Worm (Caenorhabditis elegans) whole organism, L4 larva: ENCODE results near the gene pat-9.
"Not testable (repeated sequence)": the region's sequence is repeated elsewhere in the genome, so short reads cannot be mapped to it uniquely, and the experiment has no call there.

Source experiments
- D1046.2 ChIP-seq: fragments of 200-800 bp; sonication (Bioruptor generic); IDR thresholded peaks from 2 replicates; pipeline ENCODE4 v1.3.6; 2022; ENCODE audit warnings: missing genetic modification characterization, missing compliant biosample characterization
- R02D3.7 ChIP-seq: fragments of 150-350 bp; sonication (generic microtip); optimal IDR thresholded peaks from 3 replicates; lab custom pipeline; 2014; ENCODE audit warnings: missing biosample characterization, missing genetic modification characterization
- T20F7.1 ChIP-seq: fragments of 200-800 bp; sonication (Bioruptor generic); optimal IDR thresholded peaks from 2 replicates; lab custom pipeline; 2018; ENCODE audit warnings: mild to moderate bottlenecking, missing genetic modification characterization, missing compliant biosample characterization
- Y105C5A.15 ChIP-seq: fragments of 200-800 bp; sonication (Bioruptor generic); IDR thresholded peaks from 2 replicates; pipeline ENCODE4 v1.3.6; 2022; ENCODE audit warnings: missing genetic modification characterization, missing compliant biosample characterization
- Y5F2A.4 ChIP-seq: fragments of 200-800 bp; sonication (Bioruptor generic); optimal IDR thresholded peaks from 2 replicates; lab custom pipeline; 2018; ENCODE audit warnings: mild to moderate bottlenecking, missing genetic modification characterization, missing compliant biosample characterization
- Y75B8A.6 ChIP-seq: fragments of 200-800 bp; sonication (Bioruptor generic); IDR thresholded peaks from 2 replicates; pipeline ENCODE4 v1.3.6; 2022; ENCODE audit warnings: missing genetic modification reagents, missing genetic modification characterization, missing compliant biosample characterization
- aha-1 ChIP-seq: fragments of 150-350 bp; peaks from one replicate; lab custom pipeline; 2014; ENCODE audit warnings: missing biosample characterization, missing genetic modification characterization
- ama-1 ChIP-seq: fragments of 150-350 bp; optimal IDR thresholded peaks from 2 replicates; lab custom pipeline; 2014; ENCODE audit warnings: inconsistent platforms, mixed read lengths
- ces-1 ChIP-seq: fragments of 150-350 bp; sonication (generic microtip); optimal IDR thresholded peaks from 4 replicates; lab custom pipeline; 2014; ENCODE audit warnings: missing biosample characterization, missing genetic modification reagents, missing genetic modification characterization
- daf-16 ChIP-seq, 3 experiments: sonication (generic microtip); optimal IDR thresholded peaks; 2 replicates each; lab custom pipeline; 2016 to 2017; ENCODE audit warnings: missing genetic modification characterization in 3 of 3, missing genetic modification reagents in 3 of 3, mild to moderate bottlenecking in 2 of 3, missing compliant biosample characterization in 2 of 3, missing biosample characterization in 1 of 3, moderate library complexity in 1 of 3
- daf-19 ChIP-seq: fragments of 200-800 bp; sonication (Bioruptor generic); conservative IDR thresholded peaks from 2 replicates; pipeline ENCODE4 v1.3.6; 2022; ENCODE audit warnings: missing genetic modification characterization, missing compliant biosample characterization
- duxl-1 ChIP-seq: sonication (generic microtip); optimal IDR thresholded peaks from 2 replicates; lab custom pipeline; 2016; ENCODE audit warnings: mild to moderate bottlenecking, missing genetic modification characterization, moderate library complexity, missing compliant biosample characterization; ENCODE audit not compliant: poor library complexity
- egl-27 ChIP-seq: sonication (generic microtip); optimal IDR thresholded peaks from 3 replicates; lab custom pipeline; 2017; ENCODE audit warnings: missing biosample characterization, missing genetic modification reagents, missing genetic modification characterization
- fos-1 ChIP-seq: fragments of 150-350 bp; optimal IDR thresholded peaks from 2 replicates; lab custom pipeline; 2014; ENCODE audit warnings: missing biosample characterization, missing genetic modification characterization
- jun-1 ChIP-seq: fragments of 150-350 bp; optimal IDR thresholded peaks from 2 replicates; lab custom pipeline; 2014; ENCODE audit warnings: missing biosample characterization, missing genetic modification reagents, missing genetic modification characterization
- lin-29 ChIP-seq: fragments of 200-800 bp; sonication (Bioruptor generic); IDR thresholded peaks from 2 replicates; pipeline ENCODE4 v1.3.6; 2022; ENCODE audit warnings: missing genetic modification reagents, missing genetic modification characterization, missing compliant biosample characterization
- lin-39 ChIP-seq: fragments of 150-350 bp; optimal IDR thresholded peaks from 2 replicates; lab custom pipeline; 2014; ENCODE audit warnings: missing biosample characterization, missing genetic modification reagents, missing genetic modification characterization
- lir-3 ChIP-seq: sonication (generic microtip); optimal IDR thresholded peaks from 2 replicates; lab custom pipeline; 2016; ENCODE audit warnings: mild to moderate bottlenecking, missing genetic modification characterization, missing compliant biosample characterization
- mdl-1 ChIP-seq, 2 experiments: fragments of 150-350 bp in 1 of 2; sonication (generic microtip) in 1 of 2; optimal IDR thresholded peaks; 2 replicates each; lab custom pipeline; 2014 to 2017; ENCODE audit warnings: missing biosample characterization in 2 of 2, missing genetic modification characterization in 2 of 2
- mxl-3 ChIP-seq: fragments of 200-800 bp; sonication (Bioruptor generic); optimal IDR thresholded peaks from 2 replicates; lab custom pipeline; 2018; ENCODE audit warnings: mild to moderate bottlenecking, missing genetic modification characterization, missing compliant biosample characterization
- nhr-10 ChIP-seq: fragments of 150-350 bp; optimal IDR thresholded peaks from 2 replicates; lab custom pipeline; 2014; ENCODE audit warnings: missing biosample characterization, missing genetic modification characterization
- nhr-102 ChIP-seq: sonication (generic microtip); optimal IDR thresholded peaks from 2 replicates; lab custom pipeline; 2016; ENCODE audit warnings: mild to moderate bottlenecking, missing genetic modification characterization, moderate library complexity, missing compliant biosample characterization
- nhr-41 ChIP-seq: fragments of 200-800 bp; sonication (Bioruptor generic); IDR thresholded peaks from 2 replicates; pipeline ENCODE4 v1.3.6; 2022; ENCODE audit warnings: missing genetic modification reagents, missing genetic modification characterization, missing compliant biosample characterization
- nhr-76 ChIP-seq: fragments of 150-350 bp; optimal IDR thresholded peaks from 2 replicates; lab custom pipeline; 2014; ENCODE audit warnings: missing biosample characterization, missing genetic modification characterization
- nhr-77 ChIP-seq: fragments of 150-350 bp; optimal IDR thresholded peaks from 2 replicates; lab custom pipeline; 2014; ENCODE audit warnings: missing biosample characterization, missing genetic modification characterization
- pha-4 ChIP-seq, 2 experiments: fragments of 150-350 bp in 1 of 2; fragments of 200-800 bp in 1 of 2; sonication (Bioruptor generic) in 1 of 2; IDR thresholded peaks in 1 of 2; optimal IDR thresholded peaks in 1 of 2; 2 replicates each; pipeline versions ENCODE4 v1.3.6 to Lab custom; 2014 to 2022; ENCODE audit warnings: missing genetic modification characterization in 2 of 2, missing genetic modification reagents in 2 of 2, missing biosample characterization in 1 of 2, missing compliant biosample characterization in 1 of 2
- set-16 ChIP-seq: fragments of 200-800 bp; sonication (Bioruptor generic); IDR thresholded peaks from 2 replicates; pipeline ENCODE4 v1.3.6; 2022; ENCODE audit warnings: missing genetic modification reagents, missing genetic modification characterization, missing compliant biosample characterization
- spr-1 ChIP-seq: sonication (generic microtip); optimal IDR thresholded peaks from 2 replicates; lab custom pipeline; 2016; ENCODE audit warnings: mild to moderate bottlenecking, missing genetic modification characterization, missing compliant biosample characterization
- unc-62 ChIP-seq, 3 experiments: fragments of 150-350 bp in 1 of 3; sonication (generic microtip); optimal IDR thresholded peaks in 2 of 3; peaks in 1 of 3; 1 replicate in 1 of 3; 2 replicates in 2 of 3; lab custom pipeline; 2014 to 2017; ENCODE audit warnings: missing biosample characterization in 3 of 3, missing genetic modification characterization in 3 of 3, missing genetic modification reagents in 3 of 3, missing genotype in 1 of 3
- zag-1 ChIP-seq: fragments of 150-350 bp; optimal IDR thresholded peaks from 2 replicates; lab custom pipeline; 2014; ENCODE audit warnings: missing biosample characterization, missing genetic modification characterization
- zfp-3 ChIP-seq: fragments of 200-800 bp; sonication (Bioruptor generic); conservative IDR thresholded peaks from 2 replicates; pipeline ENCODE4 v1.3.6; 2022; ENCODE audit warnings: missing genetic modification reagents, missing genetic modification characterization, missing compliant biosample characterization
- zip-11 ChIP-seq: fragments of 200-800 bp; sonication (Bioruptor generic); IDR thresholded peaks from 2 replicates; pipeline ENCODE4 v1.3.6; 2022; ENCODE audit warnings: missing genetic modification characterization, missing compliant biosample characterization
- ztf-11 ChIP-seq: fragments of 150-350 bp; optimal IDR thresholded peaks from 2 replicates; lab custom pipeline; 2014; ENCODE audit warnings: missing biosample characterization, missing genetic modification characterization

The pat-9 gene

ce11 chrX:16509607-16510006, 27.1 kb upstream of the pat-9 start:
- TF ChIP-seq T20F7.1, result peak; percentile 64
- TF ChIP-seq, all 104 proteins: peak for 1; not testable (repeated sequence) for 103

ce11 chrX:16515265-16515664, 21.4 kb upstream of the pat-9 start, which contains the start of gene T25D1.2:
T25D1.2 (plus strand) TSS chrX:16515565.
- not testable (repeated sequence) for TF ChIP-seq nhr-41 (GFP tag; lab: Robert Waterston, UW); jun-1 (tag; lab: Kevin White, UChicago); zag-1 (tag; lab: Kevin White, UChicago)

- no peak for TF ChIP-seq egl-27
- TF ChIP-seq unc-62 (GFP tag; optimal IDR thresholded peaks at IDR 0.05 in 1 of 2; lab: Kevin White, UChicago), result peak in 1 of 2 experiments; percentile 96
- TF ChIP-seq unc-62 (tag; optimal IDR thresholded peaks at IDR 0.05; lab: Kevin White, UChicago), result no peak
- TF ChIP-seq, all 104 proteins: peak for 1
Measured at ce11 chrX:16518771-16519170, 17.9 kb upstream of the pat-9 start.

ce11 chrX:16519517-16519916, 17.2 kb upstream of the pat-9 start, which contains the start of gene T25D1.1:
T25D1.1 (plus strand) TSS chrX:16519817.
- TF ChIP-seq aha-1 (tag; lab: Kevin White, UChicago) (no peak), nhr-77 (tag; lab: Kevin White, UChicago) (no peak), nhr-10 (tag; lab: Kevin White, UChicago) (no peak), spr-1 (tag; lab: Kevin White, UChicago) (no peak), T20F7.1 (no peak), lin-39 (no peak), set-16 (GFP tag; lab: Robert Waterston, UW) (no peak), D1046.2 (no peak), lin-29 (no peak), Y105C5A.15 (no peak), R02D3.7 (no peak), daf-16 (GFP tag; optimal IDR thresholded peaks at IDR 0.05; lab: Kevin White, UChicago) (no peak), daf-16 (tag; optimal IDR thresholded peaks at IDR 0.05; lab: Kevin White, UChicago) (no peak)
- TF ChIP-seq, all 104 proteins: peak for 0

- TF ChIP-seq zfp-3 (GFP tag; lab: Robert Waterston, UW) (no peak), ztf-11 (tag; lab: Kevin White, UChicago) (no peak), nhr-102 (tag; lab: Kevin White, UChicago) (no peak), mxl-3 (GFP tag; lab: Kevin White, UChicago) (no peak), Y5F2A.4 (GFP tag; lab: Kevin White, UChicago) (no peak), ces-1 (no peak), lin-29 (no peak)
Measured at ce11 chrX:16521722-16522121, 15.0 kb upstream of the pat-9 start.

ce11 chrX:16523827-16524226, 12.9 kb upstream of the pat-9 start:
- peak; percentile 15; the same call in 1 of the 2 replicates for TF ChIP-seq pha-4 (GFP tag; IDR thresholded peaks at IDR 0.05; lab: Robert Waterston, UW)
- not testable (repeated sequence) for TF ChIP-seq pha-4 (tag; optimal IDR thresholded peaks at IDR 0.05; lab: Kevin White, UChicago)

- TF ChIP-seq Y75B8A.6 (GFP tag; lab: Robert Waterston, UW) (no peak), ama-1 (no peak), duxl-1 (tag; lab: Kevin White, UChicago) (no peak), daf-19 (no peak), zag-1 (tag; lab: Kevin White, UChicago) (no peak), zip-11 (GFP tag; lab: Robert Waterston, UW) (no peak), nhr-76 (tag; lab: Kevin White, UChicago) (no peak), lir-3 (tag; lab: Kevin White, UChicago) (no peak), mdl-1 (tag; optimal IDR thresholded peaks at IDR 0.05; lab: Kevin White, UChicago) (no peak), fos-1 (tag; lab: Kevin White, UChicago) (no peak)
Measured at ce11 chrX:16524310-16524709, 12.4 kb upstream of the pat-9 start.
